Fruit fly (Drosophila melanogaster): ENCODE results near the gene by.

Gene by

dm6 chr3R:9563240-9563992 is 30.6 kb upstream of the by start, which contains the start of the genes CG9393 and Vps45:
CG9393 (minus strand) TSS chr3R:9563673.
Vps45 (plus strand) TSS chr3R:9563924.
- TF ChIP-seq psq (optimal IDR thresholded peaks at IDR 0.05) (no peak), CG8478 (optimal IDR thresholded peaks at IDR 0.05) (no peak), Dll (optimal IDR thresholded peaks at IDR 0.05) (no peak), EcR (GFP tag; optimal IDR thresholded peaks at IDR 0.05) (no peak), pan (optimal IDR thresholded peaks at IDR 0.05) (no peak), usp (GFP tag; optimal IDR thresholded peaks at IDR 0.05) (no peak)

DNA sequence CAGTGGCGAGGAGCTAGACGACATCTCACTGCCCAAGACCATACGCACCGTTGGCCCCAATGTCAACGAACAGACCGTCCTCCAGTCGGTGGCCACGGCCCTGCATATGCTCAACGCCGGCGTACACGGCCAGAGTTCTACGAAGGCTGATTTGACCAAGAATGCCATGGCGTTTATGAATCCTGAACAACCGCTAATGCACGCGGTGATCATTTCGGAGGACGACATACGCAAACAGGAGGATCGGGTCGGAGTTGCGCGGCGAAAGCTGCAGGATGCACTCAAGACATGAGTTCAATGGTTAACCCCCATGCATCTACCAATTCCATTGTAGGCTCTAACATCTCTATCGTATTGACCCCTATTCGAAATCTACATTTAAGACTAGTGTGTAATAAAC is 28.3 kb upstream of the by start:
- TF ChIP-seq CG8478 (optimal IDR thresholded peaks at IDR 0.05): no peak
- TF ChIP-seq EcR (GFP tag; optimal IDR thresholded peaks at IDR 0.05): no peak
- no peak for TF ChIP-seq psq (optimal IDR thresholded peaks at IDR 0.05)
- no peak for TF ChIP-seq Dll (optimal IDR thresholded peaks at IDR 0.05)
- TF ChIP-seq pan (optimal IDR thresholded peaks at IDR 0.05): no peak
- no peak for TF ChIP-seq usp (GFP tag; optimal IDR thresholded peaks at IDR 0.05)

dm6 chr3R:9559413-9560014 is 26.7 kb upstream of the by start, which contains the start of the genes AP-1mu and MBD-like:
AP-1mu (minus strand) TSS chr3R:9559525.
MBD-like (plus strand) TSS chr3R:9559760.
- TF ChIP-seq CG8478 (optimal IDR thresholded peaks at IDR 0.05): no peak
- no peak for TF ChIP-seq psq (optimal IDR thresholded peaks at IDR 0.05)
- TF ChIP-seq Dll (optimal IDR thresholded peaks at IDR 0.05): no peak
- TF ChIP-seq pan (optimal IDR thresholded peaks at IDR 0.05): no peak
- no peak for TF ChIP-seq usp (GFP tag; optimal IDR thresholded peaks at IDR 0.05)
- TF ChIP-seq EcR (GFP tag; optimal IDR thresholded peaks at IDR 0.05): no peak

DNA sequence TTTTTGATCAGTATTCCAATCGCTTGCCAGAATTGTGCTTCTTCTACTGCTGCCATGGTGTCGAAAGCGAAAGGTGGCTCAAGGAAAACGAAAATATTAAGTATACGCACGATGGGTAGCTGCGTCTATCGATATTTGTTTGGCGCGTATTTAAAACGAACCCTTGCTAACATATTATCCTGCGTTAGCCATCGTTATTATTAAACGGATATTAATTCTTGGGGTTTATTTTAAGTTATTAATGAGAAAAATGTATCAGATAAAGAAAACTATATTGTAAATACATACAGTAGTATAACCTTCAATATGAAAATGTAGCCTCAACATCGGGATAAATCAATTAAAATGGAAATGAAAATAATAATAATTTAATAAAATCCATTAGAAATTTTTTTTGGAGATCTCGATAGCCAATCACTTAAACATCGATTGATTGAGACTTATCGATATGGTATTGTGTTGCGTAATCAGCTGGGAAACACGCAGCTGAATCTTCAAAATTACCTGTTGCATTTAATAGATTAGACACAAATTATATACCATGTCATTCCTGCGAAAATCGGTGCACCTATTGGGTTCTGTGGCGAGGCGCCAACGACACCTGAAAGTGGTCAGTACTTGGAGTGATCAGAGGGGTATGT is 22.6 kb upstream of the by start, which contains the start of the genes CG9386 and BckdhA:
Gene CG9386, minus strand, starts transcription at position 75 of the 641 bp plus-strand sequence.
Gene BckdhA, plus strand, starts transcription at position 452 of the 641 bp plus-strand sequence.
- TF ChIP-seq CG8478 (optimal IDR thresholded peaks at IDR 0.05): no peak
- no peak for TF ChIP-seq Dll (optimal IDR thresholded peaks at IDR 0.05)
- TF ChIP-seq usp (GFP tag; optimal IDR thresholded peaks at IDR 0.05): no peak
- no peak for TF ChIP-seq pan (optimal IDR thresholded peaks at IDR 0.05)
- TF ChIP-seq EcR (GFP tag; optimal IDR thresholded peaks at IDR 0.05): no peak
- TF ChIP-seq psq (optimal IDR thresholded peaks at IDR 0.05): no peak

DNA sequence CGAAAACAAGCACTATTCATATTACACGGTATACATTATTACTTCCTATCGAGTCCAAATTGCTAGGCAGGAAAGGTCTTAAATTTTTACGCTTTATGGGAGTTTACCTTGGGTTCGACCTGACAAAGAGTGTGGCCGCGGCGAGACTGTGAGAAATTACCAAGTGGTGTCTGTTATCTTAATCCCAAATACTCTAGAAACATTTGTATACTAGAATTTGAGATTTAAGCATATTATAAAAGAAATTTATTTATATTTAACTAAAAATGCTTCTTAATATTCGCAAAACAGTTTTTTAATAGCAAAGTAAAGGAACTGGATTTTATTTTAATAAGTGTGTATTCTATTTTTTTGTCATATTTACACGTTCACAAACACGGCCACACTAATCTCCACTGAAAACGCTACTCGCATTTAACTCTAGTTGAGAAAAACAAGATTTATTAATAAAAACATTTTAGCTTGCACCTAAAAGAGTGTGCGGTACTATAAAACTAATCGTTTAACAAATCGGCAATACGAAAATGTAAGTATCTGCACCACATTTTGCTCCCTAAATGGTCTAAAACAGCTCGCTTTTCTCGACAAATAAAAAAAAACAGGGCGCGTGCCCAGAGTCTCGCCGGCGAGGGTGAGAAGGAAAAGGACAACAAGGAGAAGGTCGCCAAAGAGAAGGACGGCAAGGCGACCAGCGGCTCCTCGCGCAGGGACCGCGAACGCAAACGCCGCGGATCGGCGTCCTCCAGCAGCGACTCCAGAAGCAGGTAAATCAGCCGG is 19.0 kb upstream of the by start, which contains the start of the genes mura and RnpS1:
Gene mura, minus strand, starts transcription at position 148 of the 777 bp plus-strand sequence.
Gene RnpS1, plus strand, starts transcription at position 376 of the 777 bp plus-strand sequence.
- TF ChIP-seq Dll (optimal IDR thresholded peaks at IDR 0.05) (no peak), usp (GFP tag; optimal IDR thresholded peaks at IDR 0.05) (no peak), pan (optimal IDR thresholded peaks at IDR 0.05) (no peak), psq (optimal IDR thresholded peaks at IDR 0.05) (no peak), CG8478 (optimal IDR thresholded peaks at IDR 0.05) (no peak), EcR (GFP tag; optimal IDR thresholded peaks at IDR 0.05) (no peak)

dm6 chr3R:9551013-9551658 is 18.3 kb upstream of the by start:
- TF ChIP-seq Dll (optimal IDR thresholded peaks at IDR 0.05): peak; percentile 93
- TF ChIP-seq pan (optimal IDR thresholded peaks at IDR 0.05): no peak

dm6 chr3R:9550265-9551012 is 17.6 kb upstream of the by start:
- TF ChIP-seq psq (optimal IDR thresholded peaks at IDR 0.05) (no peak), pan (optimal IDR thresholded peaks at IDR 0.05) (no peak)

dm6 chr3R:9548769-9549168 is 16.0 kb upstream of the by start:
- TF ChIP-seq psq (optimal IDR thresholded peaks at IDR 0.05): no peak
- no peak for TF ChIP-seq pan (optimal IDR thresholded peaks at IDR 0.05)
- TF ChIP-seq CG8478 (optimal IDR thresholded peaks at IDR 0.05): no peak
- TF ChIP-seq usp (GFP tag; optimal IDR thresholded peaks at IDR 0.05): no peak
- no peak for TF ChIP-seq EcR (GFP tag; optimal IDR thresholded peaks at IDR 0.05)
- no peak for TF ChIP-seq Dll (optimal IDR thresholded peaks at IDR 0.05)

- no peak for TF ChIP-seq pan (optimal IDR thresholded peaks at IDR 0.05)
- TF ChIP-seq usp (GFP tag; optimal IDR thresholded peaks at IDR 0.05): no peak
- no peak for TF ChIP-seq psq (optimal IDR thresholded peaks at IDR 0.05)
- no peak for TF ChIP-seq CG8478 (optimal IDR thresholded peaks at IDR 0.05)
- no peak for TF ChIP-seq EcR (GFP tag; optimal IDR thresholded peaks at IDR 0.05)
- no peak for TF ChIP-seq Dll (optimal IDR thresholded peaks at IDR 0.05)
Measured at dm6 chr3R:9546808-9547381, 14.1 kb upstream of the by start.

DNA sequence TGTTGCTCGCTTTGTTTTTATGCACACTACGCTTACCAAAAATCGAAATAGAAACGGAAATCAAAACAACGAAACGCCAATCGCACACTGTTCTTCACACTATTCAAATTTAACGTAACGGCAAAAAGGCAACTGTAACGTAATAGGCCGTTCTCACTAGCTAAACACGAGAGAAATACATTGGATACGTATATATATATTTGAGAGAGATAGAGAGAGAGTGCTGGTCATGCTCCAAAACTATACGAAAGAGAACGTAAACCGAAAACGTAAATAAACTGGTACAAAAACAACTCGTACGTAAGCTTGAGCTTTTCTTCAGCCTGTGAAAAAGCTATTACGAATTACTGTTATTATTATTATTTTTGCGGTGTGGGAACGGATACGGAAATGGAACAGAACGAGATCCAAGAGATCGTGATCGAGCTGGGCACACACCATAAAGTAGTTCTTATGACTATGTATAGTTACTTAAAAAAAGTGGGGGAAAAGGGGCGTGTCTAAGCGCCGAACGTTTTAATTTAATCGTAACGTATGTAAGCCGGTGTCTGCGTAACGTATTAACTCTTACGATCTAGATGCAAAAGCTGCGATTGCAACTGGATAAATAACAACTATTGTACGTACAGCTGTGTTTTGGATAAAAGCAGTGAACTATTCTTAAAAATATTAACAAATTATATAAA is 10.8 kb upstream of the by start:
- TF ChIP-seq pan (optimal IDR thresholded peaks at IDR 0.05) (no peak), EcR (GFP tag; optimal IDR thresholded peaks at IDR 0.05) (no peak), CG8478 (optimal IDR thresholded peaks at IDR 0.05) (no peak), Dll (optimal IDR thresholded peaks at IDR 0.05) (no peak), usp (GFP tag; optimal IDR thresholded peaks at IDR 0.05) (no peak), psq (optimal IDR thresholded peaks at IDR 0.05) (no peak)
